Worm (Caenorhabditis elegans) whole organism, midembryonic: ENCODE data around the gene F59A1.15.

Source experiments
- cog-1 ChIP-seq: sonication (generic microtip); optimal IDR thresholded peaks from 2 replicates; lab custom pipeline; 2016; ENCODE audit warnings: missing genetic modification characterization, missing compliant biosample characterization
- flt-1 ChIP-seq: fragments of 200-800 bp; sonication (Bioruptor generic); IDR thresholded peaks from 2 replicates; pipeline ENCODE4 v1.3.6; 2022; ENCODE audit warnings: missing genetic modification characterization, missing compliant biosample characterization
- klf-2 ChIP-seq: fragments of 200-800 bp; sonication (Bioruptor generic); conservative IDR thresholded peaks from 2 replicates; pipeline ENCODE4 v1.3.6; 2022; ENCODE audit warnings: missing genetic modification reagents, missing genetic modification characterization, missing compliant biosample characterization
- med-1 ChIP-seq: sonication (generic microtip); optimal IDR thresholded peaks from 2 replicates; lab custom pipeline; 2017; ENCODE audit warnings: missing genetic modification characterization, mild to moderate bottlenecking, missing compliant biosample characterization, antibody characterized with exemption, missing genetic modification reagents; ENCODE audit not compliant: insufficient read depth
- tab-1 ChIP-seq: fragments of 200-800 bp; sonication (Bioruptor generic); IDR thresholded peaks from 2 replicates; pipeline ENCODE4 v1.3.6; 2022; ENCODE audit warnings: missing genetic modification characterization, missing compliant biosample characterization
- ztf-23 ChIP-seq: fragments of 200-800 bp; sonication (Bioruptor generic); IDR thresholded peaks from 2 replicates; pipeline ENCODE4 v1.3.6; 2022; ENCODE audit warnings: missing genetic modification reagents, missing genetic modification characterization, missing compliant biosample characterization
- ztf-29 ChIP-seq: fragments of 200-800 bp; sonication (Bioruptor generic); IDR thresholded peaks from 2 replicates; pipeline ENCODE4 v1.3.6; 2022; ENCODE audit warnings: missing genetic modification reagents, missing genetic modification characterization, missing compliant biosample characterization

ce11 chrV:17695802-17696201 is 12.1 kb upstream of the F59A1.15 start, which contains the start of gene Y26G10.1:
- TF ChIP-seq klf-2 = no peak
- no peak for TF ChIP-seq med-1 (GFP tag; lab: Kevin White, UChicago)
- no peak for TF ChIP-seq ztf-29 (GFP tag; lab: Robert Waterston, UW)
- no peak for TF ChIP-seq flt-1 (GFP tag; lab: Robert Waterston, UW)
- TF ChIP-seq cog-1 (tag; lab: Kevin White, UChicago) = no peak
- TF ChIP-seq tab-1 (GFP tag; lab: Robert Waterston, UW) = no peak
- TF ChIP-seq ztf-23 (GFP tag; lab: Robert Waterston, UW) = no peak
